Worm (Caenorhabditis elegans): ENCODE data around the gene ZK563.7.
A peak's percentile ranks its signal among the peaks of the same experiment; 100 is the strongest.

Gene ZK563.7

DNA sequence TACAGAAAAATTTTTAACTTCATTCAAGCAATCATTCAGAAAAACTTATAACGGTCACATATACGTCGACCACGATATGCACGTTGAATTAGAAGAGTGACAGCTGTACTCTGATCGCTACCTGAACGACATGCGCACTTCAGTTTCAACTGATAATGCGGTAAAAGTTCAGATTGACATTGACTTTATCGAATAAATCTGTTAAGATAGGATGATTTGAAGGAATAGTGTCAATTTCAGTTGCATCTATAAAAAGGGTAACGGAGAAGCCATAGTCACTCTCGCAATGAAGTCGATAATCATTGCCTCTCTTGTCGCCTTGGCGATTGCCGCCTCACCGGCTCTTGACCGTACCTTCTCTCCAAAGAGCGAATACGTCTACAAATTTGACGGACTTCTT is 22.9 kb downstream of the ZK563.7 start, which contains the start of gene vit-5:
Gene vit-5, plus strand, starts transcription at position 277 of the 400 bp plus-strand sequence.
- TF ChIP-seq mep-1 (tag; optimal IDR thresholded peaks at IDR 0.05) (no peak), nhr-102 (tag; optimal IDR thresholded peaks at IDR 0.05) (no peak), nhr-77 (tag; optimal IDR thresholded peaks at IDR 0.05) (no peak), nhr-25 (tag; optimal IDR thresholded peaks at IDR 0.05; ENCODE audit: borderline replicate concordance, insufficient read depth) (no peak), zfp-3 (GFP tag; conservative IDR thresholded peaks at IDR 0.05) (0 out of 2 replicates have a peak, but pooled peaks have one; percentile 5), nhr-48 (tag; optimal IDR thresholded peaks at IDR 0.05) (peak; percentile 5), snpc-4 (tag; optimal IDR thresholded peaks at IDR 0.05) (no peak), madf-5 (GFP tag; IDR thresholded peaks at IDR 0.05) (no peak), Y5F2A.4 (GFP tag; optimal IDR thresholded peaks at IDR 0.05) (no peak), dmd-6 (GFP tag; IDR thresholded peaks at IDR 0.05) (peak; percentile 94), zag-1 (tag; optimal IDR thresholded peaks at IDR 0.05) (no peak), lin-38 (GFP tag; IDR thresholded peaks at IDR 0.05) (no peak), T20F7.1 (GFP tag; optimal IDR thresholded peaks at IDR 0.05) (no peak), snpc-1.2 (GFP tag; IDR thresholded peaks at IDR 0.05) (no peak), nhr-237 (tag; optimal IDR thresholded peaks at IDR 0.05) (no peak), egl-43 (GFP tag; IDR thresholded peaks at IDR 0.05) (0 out of 2 replicates have a peak, but pooled peaks have one; percentile 13), jun-1 (tag; optimal IDR thresholded peaks at IDR 0.05) (no peak), ceh-62 (tag; optimal IDR thresholded peaks at IDR 0.05) (no peak), fkh-10 (GFP tag; optimal IDR thresholded peaks at IDR 0.05) (no peak), tra-1 (GFP tag; IDR thresholded peaks at IDR 0.05) (peak; percentile 67), attf-4 (tag; optimal IDR thresholded peaks at IDR 0.05) (no peak), Y75B8A.6 (GFP tag; IDR thresholded peaks at IDR 0.05) (no peak), lsy-2 (tag; optimal IDR thresholded peaks at IDR 0.05) (no peak), pqm-1 (tag; optimal IDR thresholded peaks at IDR 0.05) (no peak), daf-12 (tag; optimal IDR thresholded peaks at IDR 0.05) (no peak), lin-1 (GFP tag; IDR thresholded peaks at IDR 0.05) (no peak), fos-1 (tag; optimal IDR thresholded peaks at IDR 0.05) (no peak), mdt-29 (GFP tag; IDR thresholded peaks at IDR 0.05) (no peak), lin-13 (GFP tag; optimal IDR thresholded peaks at IDR 0.05) (no peak), duxl-1 (tag; optimal IDR thresholded peaks at IDR 0.05; ENCODE audit: poor library complexity) (no peak), F37D6.2 (tag; optimal IDR thresholded peaks at IDR 0.05) (no peak), unc-130 (GFP tag; optimal IDR thresholded peaks at IDR 0.05) (no peak)

DNA sequence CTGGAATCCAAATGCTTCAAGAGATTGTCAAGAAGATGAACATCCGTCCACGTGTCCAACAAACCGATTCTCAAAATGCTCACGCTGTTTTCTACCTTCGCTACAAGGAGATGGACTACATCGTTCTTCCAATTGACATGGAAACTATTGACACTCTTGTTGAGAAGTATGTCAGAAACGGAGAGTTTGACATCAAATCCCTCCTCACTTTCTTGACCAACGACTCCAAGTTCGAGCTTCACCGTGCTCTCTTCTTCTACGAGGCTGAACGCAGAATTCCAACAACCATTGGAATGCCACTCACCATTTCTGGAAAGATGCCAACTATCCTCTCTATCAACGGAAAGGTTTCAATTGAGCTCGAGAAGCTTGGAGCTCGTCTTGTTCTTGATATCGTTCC is 25.5 kb downstream of the ZK563.7 start:
- TF ChIP-seq dmd-6 (GFP tag; IDR thresholded peaks at IDR 0.05) (peak; percentile 37; the same call in 1 of the 2 replicates), zfp-3 (GFP tag; conservative IDR thresholded peaks at IDR 0.05) (peak; percentile 72; the same call in 1 of the 2 replicates)

DNA sequence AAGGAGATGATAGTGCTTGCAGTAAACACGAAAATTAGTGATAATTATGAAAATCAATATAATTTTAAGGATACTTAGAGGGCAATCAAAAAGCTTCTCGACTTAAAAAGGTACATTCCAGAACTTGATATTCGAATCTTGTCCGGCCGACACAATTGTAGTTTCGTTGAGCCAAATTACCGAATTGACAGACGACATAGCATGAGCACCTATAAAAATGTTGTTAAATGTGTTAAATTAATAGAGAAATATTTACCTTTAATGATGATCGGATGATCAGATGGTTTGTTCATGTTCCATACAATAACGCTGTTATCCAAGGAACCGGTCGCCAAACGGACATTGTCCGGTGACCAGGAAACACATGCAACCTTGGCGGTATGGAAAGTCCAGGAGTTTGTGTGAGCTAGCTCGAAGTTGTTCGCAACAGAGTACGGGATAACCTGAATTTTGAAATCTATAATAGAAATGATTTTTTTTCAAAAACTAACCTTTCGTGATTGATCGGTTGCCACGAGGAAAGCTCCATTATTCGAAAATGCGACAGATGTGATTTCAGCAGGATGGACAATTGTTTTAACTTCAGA is 28.5 kb downstream of the ZK563.7 start:
- TF ChIP-seq D1046.2 (GFP tag; IDR thresholded peaks at IDR 0.05) (0 out of 2 replicates have a peak, but pooled peaks have one; percentile 47), dmd-6 (GFP tag; IDR thresholded peaks at IDR 0.05) (peak; percentile 33; the same call in 1 of the 2 replicates), daf-19 (GFP tag; conservative IDR thresholded peaks at IDR 0.05) (no peak), nhr-41 (GFP tag; IDR thresholded peaks at IDR 0.05) (no peak), Y75B8A.6 (GFP tag; IDR thresholded peaks at IDR 0.05) (peak; percentile 43; the same call in 1 of the 2 replicates), T20F7.1 (GFP tag; optimal IDR thresholded peaks at IDR 0.05) (peak; percentile 26), pqm-1 (tag; optimal IDR thresholded peaks at IDR 0.05) (no peak), zip-2 (tag; optimal IDR thresholded peaks at IDR 0.05) (no peak)

All from whole organism, L4 larva.